Fruit fly (Drosophila melanogaster): ENCODE data around the gene CG7884.

The CG7884 gene

DNA sequence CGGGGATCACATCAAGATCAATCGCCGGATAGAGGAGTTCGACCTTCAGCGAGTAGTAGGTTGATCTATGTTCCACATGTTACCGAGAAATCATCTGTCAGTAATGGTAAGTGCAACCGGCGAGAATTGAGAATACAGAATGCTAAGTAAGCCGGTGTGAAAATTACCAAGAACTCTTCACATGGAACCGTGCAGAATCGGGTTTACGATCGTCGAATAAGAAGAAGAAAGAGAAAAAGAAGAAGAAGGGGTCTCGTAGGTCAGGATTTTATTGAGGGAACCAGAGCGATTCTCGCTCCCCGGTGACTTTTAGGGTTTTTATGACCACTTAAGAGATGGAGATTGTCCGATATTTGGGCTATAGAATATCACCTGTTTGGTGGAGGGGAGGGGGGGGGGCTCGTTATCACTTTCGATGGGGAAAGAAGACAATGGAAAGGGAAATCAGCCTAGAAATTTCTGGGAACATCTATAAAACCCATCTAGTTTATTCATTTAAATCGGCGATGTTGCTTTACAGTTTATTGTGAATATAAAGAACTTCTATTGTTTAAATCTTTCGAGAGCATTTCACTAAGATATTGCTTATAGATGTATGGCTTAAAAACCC lies 646 bp downstream of the CG7884 start (continued):
- TF ChIP-seq crol (GFP tag; IDR thresholded peaks at IDR 0.05) (peak; percentile 46; the same call in 1 of the 2 replicates), Dip2 (GFP tag; IDR thresholded peaks at IDR 0.05) (no peak), cad (GFP tag; optimal IDR thresholded peaks at IDR 0.05) (peak; percentile 88), CG17385 (GFP tag; optimal IDR thresholded peaks at IDR 0.05) (peak; percentile 76), crc (GFP tag; optimal IDR thresholded peaks at IDR 0.05) (no peak), en (GFP tag; optimal IDR thresholded peaks at IDR 0.05) (no peak), CG33557 (GFP tag; optimal IDR thresholded peaks at IDR 0.05) (peak; percentile 22), zen (tag; optimal IDR thresholded peaks at IDR 0.05) (peak; percentile 55), Blimp-1 (GFP tag; optimal IDR thresholded peaks at IDR 0.05) (peak; percentile 97), Stat92E (GFP tag; optimal IDR thresholded peaks at IDR 0.05) (peak in 1 of 3 experiments; percentile 10)

DNA sequence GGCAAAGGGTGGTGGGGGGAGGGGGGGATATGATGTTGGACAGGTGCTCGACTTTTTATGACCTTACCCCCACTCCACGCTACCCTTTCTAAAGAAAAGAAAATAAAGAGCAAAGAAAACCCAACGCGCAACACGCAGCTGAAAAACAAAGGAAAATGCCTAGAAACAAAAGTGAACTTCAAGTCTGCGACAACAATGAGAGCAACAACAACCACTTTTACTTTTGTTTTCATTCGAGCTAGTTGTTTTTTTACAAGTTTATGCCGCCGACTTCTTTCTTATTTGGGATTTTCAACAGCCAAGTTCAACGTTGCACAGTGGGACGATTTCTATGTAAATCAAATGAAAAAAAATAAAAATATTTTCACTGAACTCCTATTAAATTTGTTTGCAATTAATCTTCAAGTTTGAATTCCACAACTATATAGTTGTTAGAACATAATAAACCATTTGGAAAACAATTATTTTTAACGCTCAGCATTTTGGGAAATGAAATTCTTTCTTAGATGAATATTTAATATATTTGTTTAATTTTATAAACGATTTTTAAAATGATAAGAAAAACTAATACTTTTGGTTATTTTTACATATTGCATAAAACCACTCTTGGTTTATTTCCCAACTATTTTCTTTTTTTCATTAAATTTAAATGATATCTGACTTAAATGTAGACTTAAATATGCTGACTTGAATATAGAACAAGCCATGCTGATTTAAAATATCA lies 4.3 kb downstream of the CG7884 start:
- TF ChIP-seq sens (GFP tag) = peak; percentile 46
- TF ChIP-seq CG10979 (tag; optimal IDR thresholded peaks at IDR 0.05) = peak; percentile 58
- TF ChIP-seq CG4424 (GFP tag; optimal IDR thresholded peaks at IDR 0.05) = peak; percentile 56
- TF ChIP-seq CG17359 (tag; optimal IDR thresholded peaks at IDR 0.05) = peak; percentile 42
- peak; percentile 53 for TF ChIP-seq fd96Cb (tag; optimal IDR thresholded peaks at IDR 0.05)
- peak; percentile 64 for TF ChIP-seq CG2678 (tag; optimal IDR thresholded peaks at IDR 0.05)
- no peak for TF ChIP-seq Pdp1 (GFP tag; optimal IDR thresholded peaks at IDR 0.05)
- TF ChIP-seq kay (GFP tag; optimal IDR thresholded peaks at IDR 0.05) = no peak
- peak; percentile 30; the same call in 1 of the 3 replicates for TF ChIP-seq row (GFP tag; IDR thresholded peaks at IDR 0.05)
- peak; percentile 7 for TF ChIP-seq CG2116 (GFP tag; optimal IDR thresholded peaks at IDR 0.05)
- TF ChIP-seq grau (tag; optimal IDR thresholded peaks at IDR 0.05) = peak; percentile 56
- TF ChIP-seq bcd (GFP tag; optimal IDR thresholded peaks at IDR 0.05) = peak; percentile 35
- TF ChIP-seq CG31441 (GFP tag; IDR thresholded peaks at IDR 0.05) = peak; percentile 73; the same call in 1 of the 2 replicates
- peak; percentile 21 for TF ChIP-seq Meics (GFP tag; optimal IDR thresholded peaks at IDR 0.05)
- TF ChIP-seq CG8388 (GFP tag; optimal IDR thresholded peaks at IDR 0.05) = peak; percentile 45
- TF ChIP-seq CG3281 (GFP tag; optimal IDR thresholded peaks at IDR 0.05) = peak; percentile 39
- peak; percentile 8 for TF ChIP-seq gcm (GFP tag; optimal IDR thresholded peaks at IDR 0.05)
- TF ChIP-seq D (optimal IDR thresholded peaks at IDR 0.05) = no peak
- peak; percentile 53 for TF ChIP-seq D (GFP tag; optimal IDR thresholded peaks at IDR 0.05)
- TF ChIP-seq ase (GFP tag; IDR thresholded peaks at IDR 0.05) = no peak
- 0 out of 2 replicates have a peak, but pooled peaks have one; percentile 13 for TF ChIP-seq slbo (GFP tag; IDR thresholded peaks at IDR 0.05)
- no peak for TF ChIP-seq sc (optimal IDR thresholded peaks at IDR 0.05)
- peak; percentile 30 for TF ChIP-seq sc (GFP tag; optimal IDR thresholded peaks at IDR 0.05)
- TF ChIP-seq Sin3A (optimal IDR thresholded peaks at IDR 0.05) = no peak
- TF ChIP-seq lab (GFP tag; optimal IDR thresholded peaks at IDR 0.05) = peak; percentile 20
- TF ChIP-seq tin (GFP tag; optimal IDR thresholded peaks at IDR 0.05) = peak; percentile 5
- TF ChIP-seq Fer2 (tag; optimal IDR thresholded peaks at IDR 0.05) = no peak
- TF ChIP-seq CG15269 (tag; optimal IDR thresholded peaks at IDR 0.05) = peak; percentile 40
- TF ChIP-seq CG10565 (GFP tag; optimal IDR thresholded peaks at IDR 0.05) = no peak
- TF ChIP-seq bsh (GFP tag; optimal IDR thresholded peaks at IDR 0.05) = peak; percentile 10 to 50
- no peak for TF ChIP-seq her (GFP tag; optimal IDR thresholded peaks at IDR 0.05)
- TF ChIP-seq twi (tag; optimal IDR thresholded peaks at IDR 0.05) = no peak
- TF ChIP-seq croc (GFP tag; conservative IDR thresholded peaks at IDR 0.05) = no peak
- peak; percentile 53 for TF ChIP-seq CG30403 (GFP tag; optimal IDR thresholded peaks at IDR 0.05)
- no peak for TF ChIP-seq schlank (tag; optimal IDR thresholded peaks at IDR 0.05)
- no peak for TF ChIP-seq grn (GFP tag; optimal IDR thresholded peaks at IDR 0.05)
- TF ChIP-seq CG3838 (GFP tag; optimal IDR thresholded peaks at IDR 0.05) = no peak
- TF ChIP-seq ATbp (GFP tag; optimal IDR thresholded peaks at IDR 0.05) = peak; percentile 8

Data from whole organism, embryonic.